Worm (Caenorhabditis elegans) whole organism, early embryonic: ENCODE measurements around the gene ndx-2.

Source experiments
- F13C5.2 ChIP-seq: sonication (generic microtip); optimal IDR thresholded peaks from 2 replicates; lab custom pipeline; 2017; ENCODE audit warnings: mild to moderate bottlenecking, missing genetic modification characterization, inconsistent platforms, missing compliant biosample characterization
- ama-1 ChIP-seq: fragments of 150-350 bp; optimal IDR thresholded peaks from 2 replicates; lab custom pipeline; 2014
- ceh-13 ChIP-seq: fragments of 200-800 bp; sonication (Bioruptor generic); optimal IDR thresholded peaks from 2 replicates; lab custom pipeline; 2018; ENCODE audit warnings: mild to moderate bottlenecking, missing genetic modification characterization, missing compliant biosample characterization
- ceh-36 ChIP-seq: sonication (generic microtip); optimal IDR thresholded peaks from 2 replicates; lab custom pipeline; 2016; ENCODE audit warnings: missing genetic modification characterization, inconsistent platforms, missing compliant biosample characterization
- flt-1 ChIP-seq: fragments of 200-800 bp; sonication (Bioruptor generic); IDR thresholded peaks from 2 replicates; pipeline ENCODE4 v1.3.6; 2022; ENCODE audit warnings: missing genetic modification characterization, missing compliant biosample characterization
- hmg-4 ChIP-seq: fragments of 200-800 bp; sonication (Bioruptor generic); optimal IDR thresholded peaks from 2 replicates; lab custom pipeline; 2018; ENCODE audit warnings: mild to moderate bottlenecking, missing genetic modification characterization, missing compliant biosample characterization
- scrt-1 ChIP-seq: fragments of 200-800 bp; sonication (Bioruptor generic); IDR thresholded peaks from 2 replicates; pipeline ENCODE4 v1.3.6; 2022; ENCODE audit warnings: missing genetic modification characterization, missing compliant biosample characterization
- sea-1 ChIP-seq: fragments of 200-800 bp; sonication (Bioruptor generic); conservative IDR thresholded peaks from 2 replicates; pipeline ENCODE4 v1.3.6; 2022; ENCODE audit warnings: missing genetic modification characterization, missing compliant biosample characterization
- tbx-37 ChIP-seq: fragments of 200-800 bp; sonication (Bioruptor generic); conservative IDR thresholded peaks from 2 replicates; pipeline ENCODE4 v1.3.6; 2022; ENCODE audit warnings: missing genetic modification reagents, missing genetic modification characterization, missing compliant biosample characterization
- tra-4 ChIP-seq: sonication (generic microtip); optimal IDR thresholded peaks from 2 replicates; lab custom pipeline; 2017; ENCODE audit warnings: missing genetic modification characterization, missing compliant biosample characterization

- no peak for TF ChIP-seq flt-1
- no peak for TF ChIP-seq scrt-1 (GFP tag; lab: Robert Waterston, UW)
- no peak for TF ChIP-seq tbx-37
- TF ChIP-seq hmg-4 (GFP tag; lab: Kevin White, UChicago): no peak
- TF ChIP-seq ceh-36 (tag; lab: Kevin White, UChicago): no peak
- TF ChIP-seq F13C5.2: no peak
- no peak for TF ChIP-seq ama-1
- no peak for TF ChIP-seq tra-4 (tag; lab: Kevin White, UChicago)
- no peak for TF ChIP-seq sea-1
- no peak for TF ChIP-seq ceh-13 (GFP tag; lab: Kevin White, UChicago)
Observed at ce11 chrV:2698826-2699225, 34.0 kb upstream of the ndx-2 start, which contains the start of gene nuo-5.
